Fruit fly (Drosophila melanogaster) whole organism, embryonic: ENCODE measurements around the gene His3.3B.
A peak's percentile ranks its signal among the peaks of the same experiment; 100 is the strongest.

ENCODE experiments used
- CG12155 ChIP-seq: fragments of 200-800 bp; sonication (Bioruptor generic); optimal IDR thresholded peaks from 3 replicates; lab custom pipeline; 2016; ENCODE audit warnings: missing biosample characterization, missing genetic modification characterization
- CG12942 ChIP-seq: fragments of 200-800 bp; sonication (Bioruptor generic); optimal IDR thresholded peaks from 3 replicates; lab custom pipeline; 2016; ENCODE audit warnings: missing biosample characterization, missing genetic modification characterization
- CG15011 ChIP-seq: fragments of 200-800 bp; sonication (Bioruptor generic); optimal IDR thresholded peaks from 3 replicates; lab custom pipeline; 2018; ENCODE audit warnings: missing biosample characterization, mild to moderate bottlenecking, missing genetic modification characterization
- CG15479 ChIP-seq: fragments of 200-800 bp; sonication (Bioruptor generic); optimal IDR thresholded peaks from 3 replicates; lab custom pipeline; 2019; ENCODE audit warnings: missing biosample characterization, mild to moderate bottlenecking, missing genetic modification characterization, moderate library complexity
- CG17186 ChIP-seq: fragments of 200-800 bp; sonication (Bioruptor generic); optimal IDR thresholded peaks from 3 replicates; lab custom pipeline; 2017; ENCODE audit warnings: missing biosample characterization, missing genetic modification reagents, missing genetic modification characterization
- CG18619 ChIP-seq: fragments of 200-800 bp; sonication (Bioruptor generic); optimal IDR thresholded peaks from 3 replicates; lab custom pipeline; 2017; ENCODE audit warnings: missing biosample characterization, mild to moderate bottlenecking, missing genetic modification characterization
- CG2129 ChIP-seq: fragments of 200-800 bp; sonication (Bioruptor generic); IDR thresholded peaks from 2 replicates; pipeline ENCODE4 v1.3.6; 2022; ENCODE audit warnings: missing biosample characterization, missing genetic modification characterization; ENCODE audit not compliant: partially characterized antibody
- CG2678 ChIP-seq: fragments of 200-800 bp; sonication (Bioruptor generic); optimal IDR thresholded peaks from 3 replicates; lab custom pipeline; 2019; ENCODE audit warnings: missing biosample characterization, mild to moderate bottlenecking, missing genetic modification characterization, moderate library complexity
- CG34224 ChIP-seq: fragments of 200-800 bp; sonication (Bioruptor generic); IDR thresholded peaks from 3 replicates; pipeline ENCODE4 v1.3.6; 2022; ENCODE audit warnings: missing biosample characterization, missing genetic modification characterization; ENCODE audit not compliant: partially characterized antibody
- CG34376 ChIP-seq: fragments of 200-800 bp; sonication (Bioruptor generic); optimal IDR thresholded peaks from 2 replicates; lab custom pipeline; 2018; ENCODE audit warnings: missing biosample characterization, mild to moderate bottlenecking, missing genetic modification characterization
- CG4328 ChIP-seq: fragments of 200-800 bp; sonication (Bioruptor generic); optimal IDR thresholded peaks from 3 replicates; lab custom pipeline; 2017; ENCODE audit warnings: missing biosample characterization, missing genetic modification reagents, missing genetic modification characterization
- CG4854 ChIP-seq: fragments of 200-800 bp; sonication (Bioruptor generic); optimal IDR thresholded peaks from 2 replicates; lab custom pipeline; 2016; ENCODE audit warnings: missing biosample characterization, missing genetic modification characterization, inconsistent platforms
- CG6689 ChIP-seq: fragments of 200-800 bp; sonication (Bioruptor generic); IDR thresholded peaks from 2 replicates; pipeline ENCODE4 v1.3.6; 2022; ENCODE audit warnings: missing biosample characterization, missing genetic modification characterization
- CG8290 ChIP-seq, 3 experiments: fragments of 200-800 bp; sonication (Bioruptor generic); optimal IDR thresholded peaks; 2 replicates each; lab custom pipeline; 2016 to 2019; ENCODE audit warnings: missing biosample characterization in 3 of 3, missing genetic modification characterization in 3 of 3, mild to moderate bottlenecking in 2 of 3, moderate library complexity in 1 of 3
- CG9215 ChIP-seq: fragments of 200-800 bp; sonication (Bioruptor generic); IDR thresholded peaks from 2 replicates; pipeline ENCODE4 v1.3.6; 2022; ENCODE audit warnings: missing biosample characterization, missing genetic modification characterization
- Dek ChIP-seq: fragments of 200-800 bp; sonication (Bioruptor generic); optimal IDR thresholded peaks from 3 replicates; lab custom pipeline; 2019; ENCODE audit warnings: missing biosample characterization, mild to moderate bottlenecking, missing genetic modification characterization, moderate library complexity
- E2f2 ChIP-seq: fragments of 200-800 bp; sonication (Bioruptor generic); IDR thresholded peaks from 2 replicates; pipeline ENCODE4 v1.3.6; 2022; ENCODE audit warnings: missing biosample characterization, missing genetic modification characterization
- ERR ChIP-seq: fragments of 200-800 bp; sonication (Bioruptor generic); optimal IDR thresholded peaks from 2 replicates; lab custom pipeline; 2016; ENCODE audit warnings: missing biosample characterization, missing genetic modification characterization
- Gsc ChIP-seq: fragments of 200-800 bp; sonication (Bioruptor generic); IDR thresholded peaks from 2 replicates; pipeline ENCODE4 v1.3.6; 2022; ENCODE audit warnings: missing biosample characterization, missing genetic modification characterization
- MESR4 ChIP-seq: fragments of 200-800 bp; sonication (Bioruptor generic); optimal IDR thresholded peaks from 2 replicates; lab custom pipeline; 2018; ENCODE audit warnings: missing biosample characterization, mild to moderate bottlenecking, missing genetic modification characterization, moderate library complexity
- Mes4 ChIP-seq: fragments of 200-800 bp; sonication (Bioruptor generic); optimal IDR thresholded peaks from 2 replicates; lab custom pipeline; 2016; ENCODE audit warnings: missing biosample characterization, missing genetic modification characterization
- Myb ChIP-seq: fragments of 200-800 bp; sonication (Bioruptor generic); optimal IDR thresholded peaks from 2 replicates; lab custom pipeline; 2016; ENCODE audit warnings: missing biosample characterization, missing genetic modification characterization
- NK7.1 ChIP-seq: fragments of 200-800 bp; sonication (Bioruptor generic); optimal IDR thresholded peaks from 3 replicates; lab custom pipeline; 2016; ENCODE audit warnings: missing biosample characterization, missing genetic modification characterization
- Oli ChIP-seq: fragments of 200-800 bp; sonication (Bioruptor generic); optimal IDR thresholded peaks from 2 replicates; lab custom pipeline; 2018; ENCODE audit warnings: missing biosample characterization, mild to moderate bottlenecking, missing genetic modification characterization, moderate library complexity
- Side ChIP-seq: fragments of 200-800 bp; sonication (Bioruptor generic); optimal IDR thresholded peaks from 2 replicates; lab custom pipeline; 2016; ENCODE audit warnings: missing biosample characterization, missing genetic modification characterization
- Xrp1 ChIP-seq: fragments of 200-800 bp; sonication (Bioruptor generic); IDR thresholded peaks from 2 replicates; pipeline ENCODE4 v1.3.6; 2022; ENCODE audit warnings: missing biosample characterization, missing genetic modification characterization
- btn ChIP-seq: fragments of 200-800 bp; sonication (Bioruptor generic); optimal IDR thresholded peaks from 2 replicates; lab custom pipeline; 2016; ENCODE audit warnings: missing biosample characterization, missing genetic modification characterization
- cato ChIP-seq: fragments of 200-800 bp; sonication (Bioruptor generic); optimal IDR thresholded peaks from 2 replicates; lab custom pipeline; 2016; ENCODE audit warnings: missing biosample characterization, missing genetic modification characterization, borderline replicate concordance
- fru ChIP-seq: fragments of >200 bp; optimal IDR thresholded peaks from 2 replicates; lab custom pipeline; 2017
- lilli ChIP-seq: fragments of 200-800 bp; sonication (Bioruptor generic); optimal IDR thresholded peaks from 3 replicates; lab custom pipeline; 2016; ENCODE audit warnings: missing biosample characterization, missing genetic modification characterization
- oc ChIP-seq: fragments of 200-800 bp; sonication (Bioruptor generic); optimal IDR thresholded peaks from 2 replicates; lab custom pipeline; 2018; ENCODE audit warnings: missing biosample characterization, mild to moderate bottlenecking, missing genetic modification characterization, moderate library complexity
- p53 ChIP-seq: fragments of 200-800 bp; sonication (Bioruptor generic); optimal IDR thresholded peaks from 2 replicates; lab custom pipeline; 2016; ENCODE audit warnings: missing biosample characterization, missing genetic modification characterization
- pzg ChIP-seq: fragments of 200-800 bp; sonication (Bioruptor generic); optimal IDR thresholded peaks from 3 replicates; lab custom pipeline; 2018; ENCODE audit warnings: missing biosample characterization, mild to moderate bottlenecking, missing genetic modification characterization, moderate library complexity
- ranshi ChIP-seq: fragments of 200-800 bp; sonication (Bioruptor generic); IDR thresholded peaks from 2 replicates; pipeline ENCODE4 v1.3.6; 2022; ENCODE audit warnings: missing biosample characterization, missing genetic modification characterization
- repo ChIP-seq: fragments of 200-800 bp; sonication (Bioruptor generic); optimal IDR thresholded peaks from 2 replicates; lab custom pipeline; 2016; ENCODE audit warnings: missing biosample characterization, missing genetic modification characterization
- schlank ChIP-seq: fragments of 200-800 bp; sonication (Bioruptor generic); optimal IDR thresholded peaks from 2 replicates; lab custom pipeline; 2018; ENCODE audit warnings: missing biosample characterization, mild to moderate bottlenecking, missing genetic modification characterization
- sqz ChIP-seq: fragments of 200-800 bp; sonication (Bioruptor generic); optimal IDR thresholded peaks from 3 replicates; lab custom pipeline; 2018; ENCODE audit warnings: missing biosample characterization, mild to moderate bottlenecking, missing genetic modification characterization
- trh ChIP-seq: fragments of 200-800 bp; sonication (Bioruptor generic); optimal IDR thresholded peaks from 2 replicates; lab custom pipeline; 2016; ENCODE audit warnings: missing biosample characterization, missing genetic modification characterization
- ttk ChIP-seq: fragments of 200-800 bp; sonication (Bioruptor generic); IDR thresholded peaks from 2 replicates; pipeline ENCODE4 v2.1.2; 2022; ENCODE audit warnings: missing biosample characterization, missing genetic modification characterization
- usp ChIP-seq: fragments of >200 bp; optimal IDR thresholded peaks from 2 replicates; lab custom pipeline; 2017; ENCODE audit warnings: missing biosample characterization, missing genetic modification characterization
- zen ChIP-seq: fragments of 200-800 bp; sonication (Bioruptor generic); optimal IDR thresholded peaks from 3 replicates; lab custom pipeline; 2018; ENCODE audit warnings: missing biosample characterization, mild to moderate bottlenecking, missing genetic modification characterization, moderate library complexity
- zfh2 ChIP-seq: fragments of 200-800 bp; sonication (Bioruptor generic); optimal IDR thresholded peaks from 2 replicates; lab custom pipeline; 2016; ENCODE audit warnings: missing biosample characterization, missing genetic modification characterization

His3.3B gene

dm6 chrX:9192429-9192828 is 36.0 kb upstream of the His3.3B start, which contains the start of gene CG12056 (continued):
- TF ChIP-seq Mes4 (GFP tag; lab: Kevin White, UChicago) (no peak), p53 (GFP tag; lab: Kevin White, UChicago) (no peak), CG15479 (GFP tag; lab: Kevin White, UChicago) (no peak), Oli (no peak), lilli (GFP tag; lab: Kevin White, UChicago) (no peak), CG17186 (GFP tag; lab: Kevin White, UChicago) (peak; percentile 91), sqz (no peak), ranshi (GFP tag; lab: Robert Waterston, UW) (peak; percentile 57; the same call in 1 of the 2 replicates), Dek (tag; lab: Kevin White, UChicago) (no peak), CG4328 (GFP tag; lab: Kevin White, UChicago) (no peak), Gsc (no peak), oc (no peak), MESR4 (GFP tag; lab: Kevin White, UChicago) (peak; percentile 31), Side (GFP tag; lab: Kevin White, UChicago) (no peak), ERR (GFP tag; lab: Kevin White, UChicago) (no peak), usp (GFP tag; lab: Kevin White, UChicago) (no peak), Xrp1 (GFP tag; lab: Robert Waterston, UW) (no peak), NK7.1 (GFP tag; lab: Kevin White, UChicago) (no peak), cato (GFP tag; lab: Kevin White, UChicago) (no peak), CG12155 (GFP tag; lab: Kevin White, UChicago) (no peak), trh (no peak), CG34376 (GFP tag; lab: Kevin White, UChicago) (no peak), Myb (GFP tag; lab: Kevin White, UChicago) (peak; percentile 62), zfh2 (no peak), CG8290 (GFP tag; optimal IDR thresholded peaks at IDR 0.05; lab: Kevin White, UChicago) (no peak), CG8290 (tag; optimal IDR thresholded peaks at IDR 0.05; lab: Kevin White, UChicago) (no peak), CG12942 (no peak), CG2678 (tag; lab: Kevin White, UChicago) (no peak), CG6689 (GFP tag; lab: Robert Waterston, UW) (no peak), ttk (GFP tag; lab: Robert Waterston, UW) (no peak), fru (lab: Kevin White, UChicago) (no peak), pzg (GFP tag; lab: Kevin White, UChicago) (peak; percentile 23), btn (GFP tag; lab: Kevin White, UChicago) (no peak), CG2129 (GFP tag; lab: Robert Waterston, UW) (no peak), schlank (tag; lab: Kevin White, UChicago) (no peak), CG4854 (GFP tag; lab: Kevin White, UChicago) (no peak), CG9215 (GFP tag; lab: Robert Waterston, UW) (no peak), E2f2 (GFP tag; lab: Robert Waterston, UW) (peak; percentile 61), repo (GFP tag; lab: Kevin White, UChicago) (no peak), zen (tag; lab: Kevin White, UChicago) (no peak), CG34224 (GFP tag; lab: Robert Waterston, UW) (no peak), CG15011 (GFP tag; lab: Kevin White, UChicago) (no peak), CG18619 (GFP tag; lab: Kevin White, UChicago) (no peak)
